Worm (Caenorhabditis elegans): Measurements from ENCODE around the gene oac-1.
A peak's percentile ranks its signal among the peaks of the same experiment; 100 is the strongest.

Gene oac-1

DNA sequence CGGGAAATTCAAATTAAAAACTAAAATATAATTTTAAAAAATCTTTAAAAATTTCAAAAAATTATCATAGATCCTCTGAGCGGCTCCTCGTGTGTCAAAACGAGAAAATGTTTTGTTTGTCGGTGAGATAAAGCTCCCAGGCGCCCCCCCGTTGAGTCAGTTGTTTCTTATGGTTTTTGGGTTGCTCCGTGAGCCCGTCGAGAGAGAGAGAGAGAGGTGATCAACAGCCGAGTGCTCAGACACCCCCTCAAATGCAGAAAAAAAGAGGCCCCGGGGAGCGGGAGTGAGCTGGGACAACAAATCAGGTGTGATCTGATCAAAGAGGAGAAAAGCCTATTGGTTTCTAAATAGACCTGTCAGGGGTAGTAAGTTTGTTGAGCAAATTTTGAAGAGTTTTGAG lies 9.1 kb downstream of the oac-1 start:
- TF ChIP-seq ztf-11 (tag; optimal IDR thresholded peaks at IDR 0.05) (no peak), fos-1 (tag; optimal IDR thresholded peaks at IDR 0.05) (no peak), nfya-1 (tag; optimal IDR thresholded peaks at IDR 0.05; ENCODE audit: insufficient read depth) (no peak), R02D3.7 (tag; optimal IDR thresholded peaks at IDR 0.05) (no peak), ceh-16 (tag; optimal IDR thresholded peaks at IDR 0.05) (no peak)

DNA sequence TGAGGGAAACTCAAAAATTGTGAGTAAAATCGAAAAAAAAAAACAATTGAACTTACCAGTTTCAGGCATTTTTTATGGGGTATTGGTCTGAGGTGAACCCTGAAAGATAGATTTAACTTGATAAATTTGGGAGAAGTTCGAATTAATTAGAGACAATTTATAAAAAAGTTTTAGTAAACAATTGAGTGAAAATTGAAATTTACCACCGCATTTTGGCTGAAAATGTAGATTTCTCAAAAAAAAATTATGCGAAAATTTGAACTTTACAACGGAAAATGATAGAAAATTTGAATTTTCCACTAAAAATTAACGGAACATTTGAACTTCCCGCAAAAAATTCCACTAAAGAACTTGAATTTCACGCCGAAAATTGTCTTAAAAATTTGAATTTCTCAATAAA lies 9.7 kb downstream of the oac-1 start, which contains the start of gene Y43F8B.1:
TSS of gene Y43F8B.1 (minus strand) at position 101 of the 400 bp plus-strand sequence.
- no peak for TF ChIP-seq unc-62 (GFP tag; optimal IDR thresholded peaks at IDR 0.05)
- TF ChIP-seq ceh-28 (tag; optimal IDR thresholded peaks at IDR 0.05) = no peak
- TF ChIP-seq egl-5 (tag; optimal IDR thresholded peaks at IDR 0.05) = no peak
- no peak for TF ChIP-seq nhr-76 (tag; optimal IDR thresholded peaks at IDR 0.05)

ce11 chrV:19545026-19545425 lies 10.7 kb downstream of the oac-1 start:
- TF ChIP-seq elt-3 (tag; optimal IDR thresholded peaks at IDR 0.05) = no peak

- TF ChIP-seq ceh-82 (tag; optimal IDR thresholded peaks at IDR 0.05) = no peak
- TF ChIP-seq fos-1 (tag; optimal IDR thresholded peaks at IDR 0.05) = no peak
- no peak for TF ChIP-seq nhr-25 (tag; optimal IDR thresholded peaks at IDR 0.05)
- no peak for TF ChIP-seq snpc-4 (tag; optimal IDR thresholded peaks at IDR 0.05)
- TF ChIP-seq jun-1 (tag; optimal IDR thresholded peaks at IDR 0.05) = no peak
- TF ChIP-seq elt-2 (tag; optimal IDR thresholded peaks at IDR 0.05) = no peak
- no peak for TF ChIP-seq ama-1 (optimal IDR thresholded peaks at IDR 0.05)
- no peak for TF ChIP-seq elt-3 (tag; optimal IDR thresholded peaks at IDR 0.05)
- TF ChIP-seq nfya-1 (tag; optimal IDR thresholded peaks at IDR 0.05; ENCODE audit: insufficient read depth) = no peak
- TF ChIP-seq skn-1 (tag; optimal IDR thresholded peaks at IDR 0.05) = no peak
- no peak for TF ChIP-seq nhr-43 (tag; optimal IDR thresholded peaks at IDR 0.05; ENCODE audit: poor library complexity, severe bottlenecking)
- no peak for TF ChIP-seq nhr-67 (tag; optimal IDR thresholded peaks at IDR 0.05)
- no peak for TF ChIP-seq fkh-10 (GFP tag; optimal IDR thresholded peaks at IDR 0.05)
- TF ChIP-seq ceh-9 (tag; optimal IDR thresholded peaks at IDR 0.05) = no peak
- no peak for TF ChIP-seq tbx-2 (tag; optimal IDR thresholded peaks at IDR 0.05)
- no peak for TF ChIP-seq mdl-1 (tag; optimal IDR thresholded peaks at IDR 0.05)
- no peak for TF ChIP-seq ceh-28 (tag; optimal IDR thresholded peaks at IDR 0.05)
- no peak for TF ChIP-seq ZK546.5 (tag; optimal IDR thresholded peaks at IDR 0.05)
These were observed 12.3 kb downstream of the oac-1 start for ce11 chrV:19543509-19543908.

ce11 chrV:19540916-19541315 lies 14.9 kb downstream of the oac-1 start:
- TF ChIP-seq daf-12 (tag; optimal IDR thresholded peaks at IDR 0.05) (no peak), skn-1 (tag; optimal IDR thresholded peaks at IDR 0.05) (no peak), nhr-11 (tag; optimal IDR thresholded peaks at IDR 0.05) (no peak), pha-4 (tag; optimal IDR thresholded peaks at IDR 0.05) (no peak)

DNA sequence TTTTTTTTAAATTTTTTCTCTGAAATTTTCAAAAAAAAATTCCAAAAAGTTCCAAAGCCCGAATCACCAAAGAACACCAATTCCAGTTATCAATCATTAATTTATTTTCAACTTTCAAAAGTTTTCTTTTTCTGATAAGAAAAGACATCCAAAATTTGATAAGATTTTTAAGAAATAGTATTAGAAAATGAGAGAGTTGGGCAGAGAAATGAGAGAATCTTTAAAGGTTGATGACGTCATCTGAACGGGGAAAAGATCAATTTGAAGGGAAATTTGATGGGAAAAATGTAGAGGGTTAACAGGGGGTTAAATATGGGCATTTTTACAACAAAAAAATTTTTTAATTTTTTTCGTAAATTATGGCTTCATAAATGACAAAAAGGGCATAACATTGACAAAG lies 22.3 kb downstream of the oac-1 start:
- TF ChIP-seq ceh-28 (tag; optimal IDR thresholded peaks at IDR 0.05) (peak; percentile 40), lin-39 (tag; optimal IDR thresholded peaks at IDR 0.05) (no peak), mml-1 (tag; optimal IDR thresholded peaks at IDR 0.05) (no peak), elt-2 (tag; optimal IDR thresholded peaks at IDR 0.05) (peak; percentile 94), fkh-10 (GFP tag; optimal IDR thresholded peaks at IDR 0.05) (no peak), unc-39 (tag; optimal IDR thresholded peaks at IDR 0.05) (no peak), fos-1 (tag; optimal IDR thresholded peaks at IDR 0.05) (no peak), nhr-28 (tag; optimal IDR thresholded peaks at IDR 0.05) (no peak), elt-1 (tag; optimal IDR thresholded peaks at IDR 0.05) (no peak), pqm-1 (tag; optimal IDR thresholded peaks at IDR 0.05) (peak; percentile 83), nhr-67 (tag; optimal IDR thresholded peaks at IDR 0.05) (no peak), ZK546.5 (tag; optimal IDR thresholded peaks at IDR 0.05) (no peak), ceh-16 (tag; optimal IDR thresholded peaks at IDR 0.05) (no peak), ztf-11 (tag; optimal IDR thresholded peaks at IDR 0.05) (no peak), sea-2 (GFP tag; optimal IDR thresholded peaks at IDR 0.05) (no peak), jun-1 (tag; optimal IDR thresholded peaks at IDR 0.05) (peak; percentile 43), nhr-77 (tag; optimal IDR thresholded peaks at IDR 0.05) (no peak), hmg-11 (tag; optimal IDR thresholded peaks at IDR 0.05) (no peak), nhr-11 (tag; optimal IDR thresholded peaks at IDR 0.05) (no peak), snpc-4 (tag; optimal IDR thresholded peaks at IDR 0.05) (no peak), nhr-23 (tag; optimal IDR thresholded peaks at IDR 0.05) (no peak), unc-62 (GFP tag; optimal IDR thresholded peaks at IDR 0.05) (no peak), ceh-9 (tag; optimal IDR thresholded peaks at IDR 0.05) (no peak), skn-1 (tag; optimal IDR thresholded peaks at IDR 0.05) (peak; percentile 21), elt-3 (tag; optimal IDR thresholded peaks at IDR 0.05) (no peak), lin-15B (tag; optimal IDR thresholded peaks at IDR 0.05) (no peak), nhr-76 (tag; optimal IDR thresholded peaks at IDR 0.05) (no peak), ztf-4 (tag; optimal IDR thresholded peaks at IDR 0.05) (no peak), nhr-12 (tag; optimal IDR thresholded peaks at IDR 0.05) (no peak), nhr-237 (tag; optimal IDR thresholded peaks at IDR 0.05) (no peak), ceh-82 (tag; optimal IDR thresholded peaks at IDR 0.05) (no peak), eor-1 (tag; optimal IDR thresholded peaks at IDR 0.05) (no peak), pha-4 (tag; optimal IDR thresholded peaks at IDR 0.05) (peak; percentile 38), tbx-2 (tag; optimal IDR thresholded peaks at IDR 0.05) (no peak)
